Worm (Caenorhabditis elegans) whole organism, mixed stage, embryonic: ENCODE measurements around the gene F13A7.7.

Source experiments
- M03D4.4 ChIP-seq: sonication (generic microtip); optimal IDR thresholded peaks from 2 replicates; lab custom pipeline; 2017; ENCODE audit warnings: mild to moderate bottlenecking, missing genetic modification characterization, missing compliant biosample characterization
- bed-3 ChIP-seq: fragments of 200-800 bp; sonication (Bioruptor generic); optimal IDR thresholded peaks from 3 replicates; lab custom pipeline; 2018; ENCODE audit warnings: mild to moderate bottlenecking, missing genetic modification characterization, moderate library complexity, missing compliant biosample characterization
- blmp-1 ChIP-seq: fragments of 150-350 bp; optimal IDR thresholded peaks from 2 replicates; lab custom pipeline; 2014; ENCODE audit warnings: missing biosample characterization, missing genetic modification characterization
- ceh-39 ChIP-seq: fragments of 150-350 bp; optimal IDR thresholded peaks from 2 replicates; lab custom pipeline; 2014; ENCODE audit warnings: missing biosample characterization, missing genetic modification characterization
- ceh-43 ChIP-seq: fragments of 200-800 bp; sonication (Bioruptor generic); optimal IDR thresholded peaks from 2 replicates; lab custom pipeline; 2018; ENCODE audit warnings: mild to moderate bottlenecking, missing genetic modification characterization, moderate library complexity, missing compliant biosample characterization
- ceh-83 ChIP-seq: fragments of 200-800 bp; sonication (Bioruptor generic); optimal IDR thresholded peaks from 2 replicates; lab custom pipeline; 2018; ENCODE audit warnings: mild to moderate bottlenecking, missing genetic modification characterization, missing compliant biosample characterization
- ces-1 ChIP-seq: fragments of 150-350 bp; optimal IDR thresholded peaks from 2 replicates; lab custom pipeline; 2014; ENCODE audit warnings: missing biosample characterization, missing genetic modification reagents, missing genetic modification characterization
- cnd-1 ChIP-seq: fragments of 200-800 bp; sonication (Bioruptor generic); optimal IDR thresholded peaks from 2 replicates; lab custom pipeline; 2018; ENCODE audit warnings: mild to moderate bottlenecking, missing genetic modification characterization, missing compliant biosample characterization
- drap-1 ChIP-seq: fragments of 200-800 bp; sonication (Bioruptor generic); optimal IDR thresholded peaks from 3 replicates; lab custom pipeline; 2018; ENCODE audit warnings: mild to moderate bottlenecking, missing genetic modification characterization, missing compliant biosample characterization
- elt-1 ChIP-seq: sonication (generic microtip); optimal IDR thresholded peaks from 2 replicates; lab custom pipeline; 2017; ENCODE audit warnings: missing genetic modification characterization, mild to moderate bottlenecking, missing compliant biosample characterization, antibody characterized with exemption, moderate library complexity, borderline replicate concordance; ENCODE audit not compliant: insufficient read depth
- elt-3 ChIP-seq: fragments of 150-350 bp; optimal IDR thresholded peaks from 2 replicates; lab custom pipeline; 2014; ENCODE audit warnings: missing biosample characterization, missing genetic modification characterization
- flh-1 ChIP-seq: fragments of 200-800 bp; sonication (Bioruptor generic); optimal IDR thresholded peaks from 2 replicates; lab custom pipeline; 2018; ENCODE audit warnings: mild to moderate bottlenecking, missing genetic modification characterization, moderate library complexity, missing compliant biosample characterization
- ham-2 ChIP-seq: fragments of 200-800 bp; sonication (Bioruptor generic); optimal IDR thresholded peaks from 2 replicates; lab custom pipeline; 2018; ENCODE audit warnings: mild to moderate bottlenecking, missing genetic modification characterization, missing compliant biosample characterization
- hlh-1 ChIP-seq: fragments of 150-350 bp; optimal IDR thresholded peaks from 2 replicates; lab custom pipeline; 2014; ENCODE audit warnings: missing biosample characterization, missing genetic modification reagents, missing genetic modification characterization
- lin-13 ChIP-seq: fragments of 150-350 bp; optimal IDR thresholded peaks from 2 replicates; lab custom pipeline; 2014; ENCODE audit warnings: missing biosample characterization, missing genetic modification characterization
- lin-32 ChIP-seq: fragments of 200-800 bp; sonication (Bioruptor generic); optimal IDR thresholded peaks from 2 replicates; lab custom pipeline; 2018; ENCODE audit warnings: mild to moderate bottlenecking, missing genetic modification characterization, missing compliant biosample characterization
- lsy-2 ChIP-seq: fragments of 150-350 bp; optimal IDR thresholded peaks from 2 replicates; lab custom pipeline; 2014; ENCODE audit warnings: missing biosample characterization, missing genetic modification characterization
- mab-5 ChIP-seq: fragments of 150-350 bp; optimal IDR thresholded peaks from 2 replicates; lab custom pipeline; 2014; ENCODE audit warnings: missing biosample characterization, missing genetic modification characterization
- mep-1 ChIP-seq: fragments of 150-350 bp; optimal IDR thresholded peaks from 2 replicates; lab custom pipeline; 2017; ENCODE audit warnings: missing biosample characterization, missing genetic modification reagents, missing genetic modification characterization, inconsistent platforms
- mls-2 ChIP-seq: sonication (generic microtip); optimal IDR thresholded peaks from 2 replicates; lab custom pipeline; 2016; ENCODE audit warnings: mild to moderate bottlenecking, missing genetic modification characterization, moderate library complexity, missing compliant biosample characterization
- nhr-12 ChIP-seq: fragments of 150-350 bp; optimal IDR thresholded peaks from 2 replicates; lab custom pipeline; 2014; ENCODE audit warnings: missing biosample characterization, missing genetic modification characterization
- nhr-2 ChIP-seq: fragments of 150-350 bp; optimal IDR thresholded peaks from 2 replicates; lab custom pipeline; 2014; ENCODE audit warnings: missing biosample characterization, missing genetic modification characterization
- nhr-237 ChIP-seq: fragments of 150-350 bp; optimal IDR thresholded peaks from 2 replicates; lab custom pipeline; 2014; ENCODE audit warnings: missing biosample characterization, missing genetic modification characterization
- nhr-28 ChIP-seq: fragments of 150-350 bp; optimal IDR thresholded peaks from 2 replicates; lab custom pipeline; 2014; ENCODE audit warnings: missing biosample characterization, missing genetic modification characterization
- nhr-76 ChIP-seq: sonication (generic microtip); optimal IDR thresholded peaks from 2 replicates; lab custom pipeline; 2017; ENCODE audit warnings: missing biosample characterization, missing genetic modification characterization
- pha-4 ChIP-seq: fragments of 150-350 bp; optimal IDR thresholded peaks from 2 replicates; lab custom pipeline; 2018; ENCODE audit warnings: missing biosample characterization, missing genetic modification reagents, missing genetic modification characterization
- sem-2 ChIP-seq: fragments of 200-800 bp; sonication (Bioruptor generic); optimal IDR thresholded peaks from 2 replicates; lab custom pipeline; 2018; ENCODE audit warnings: mild to moderate bottlenecking, missing genetic modification characterization, missing compliant biosample characterization
- snpc-4 ChIP-seq: fragments of 150-350 bp; optimal IDR thresholded peaks from 2 replicates; lab custom pipeline; 2014; ENCODE audit warnings: missing biosample characterization, missing genetic modification characterization
- sptf-1 ChIP-seq: sonication (generic microtip); optimal IDR thresholded peaks from 2 replicates; lab custom pipeline; 2017; ENCODE audit warnings: mild to moderate bottlenecking, missing genetic modification characterization, moderate library complexity, missing compliant biosample characterization
- tbx-8 ChIP-seq: fragments of 200-800 bp; sonication (Bioruptor generic); optimal IDR thresholded peaks from 2 replicates; lab custom pipeline; 2018; ENCODE audit warnings: mild to moderate bottlenecking, missing genetic modification characterization, moderate library complexity, missing compliant biosample characterization
- unc-120 ChIP-seq: sonication (generic microtip); optimal IDR thresholded peaks from 2 replicates; lab custom pipeline; 2017; ENCODE audit warnings: missing genetic modification characterization, missing compliant biosample characterization; ENCODE audit not compliant: poor library complexity, severe bottlenecking
- unc-39 ChIP-seq: fragments of 150-350 bp; optimal IDR thresholded peaks from 2 replicates; lab custom pipeline; 2014; ENCODE audit warnings: missing biosample characterization, missing genetic modification characterization
- unc-62 ChIP-seq: fragments of 150-350 bp; optimal IDR thresholded peaks from 2 replicates; lab custom pipeline; 2014; ENCODE audit warnings: missing biosample characterization, missing genetic modification reagents, missing genetic modification characterization
- zip-8 ChIP-seq: fragments of 150-350 bp; optimal IDR thresholded peaks from 2 replicates; lab custom pipeline; 2014; ENCODE audit warnings: missing biosample characterization, missing genetic modification characterization
- ztf-11 ChIP-seq: fragments of 150-350 bp; optimal IDR thresholded peaks from 2 replicates; lab custom pipeline; 2014; ENCODE audit warnings: missing biosample characterization, missing genetic modification characterization

Gene F13A7.7

ce11 chrV:16370039-16370438, 13.6 kb downstream of the F13A7.7 start:
- TF ChIP-seq mep-1 (no peak), lin-13 (tag; lab: Kevin White, UChicago) (peak; percentile 25), nhr-2 (tag; lab: Kevin White, UChicago) (no peak), sptf-1 (peak; percentile 85), elt-1 (tag; lab: Kevin White, UChicago) (no peak), cnd-1 (peak; percentile 84), mls-2 (tag; lab: Kevin White, UChicago) (peak; percentile 82), ces-1 (GFP tag; lab: Kevin White, UChicago) (no peak), bed-3 (GFP tag; lab: Kevin White, UChicago) (peak; percentile 60), flh-1 (GFP tag; lab: Kevin White, UChicago) (peak; percentile 41), nhr-12 (tag; lab: Kevin White, UChicago) (no peak), M03D4.4 (tag; lab: Kevin White, UChicago) (peak; percentile 76), nhr-237 (tag; lab: Kevin White, UChicago) (no peak), nhr-76 (tag; lab: Kevin White, UChicago) (no peak), ceh-83 (GFP tag; lab: Kevin White, UChicago) (peak; percentile 76), hlh-1 (tag; lab: Kevin White, UChicago) (peak; percentile 21), unc-62 (GFP tag; lab: Kevin White, UChicago) (no peak), unc-39 (tag; lab: Kevin White, UChicago) (no peak), ztf-11 (tag; lab: Kevin White, UChicago) (no peak), ham-2 (GFP tag; lab: Kevin White, UChicago) (peak; percentile 57), drap-1 (GFP tag; lab: Kevin White, UChicago) (peak; percentile 78), lsy-2 (tag; lab: Kevin White, UChicago) (no peak), sem-2 (GFP tag; lab: Kevin White, UChicago) (peak; percentile 73), blmp-1 (tag; lab: Kevin White, UChicago) (no peak), zip-8 (tag; lab: Kevin White, UChicago) (no peak), mab-5 (tag; lab: Kevin White, UChicago) (no peak), tbx-8 (GFP tag; lab: Kevin White, UChicago) (peak; percentile 53), ceh-43 (GFP tag; lab: Kevin White, UChicago) (peak; percentile 57), elt-3 (tag; lab: Kevin White, UChicago) (no peak), unc-120 (tag; lab: Kevin White, UChicago) (peak; percentile 54), lin-32 (GFP tag; lab: Kevin White, UChicago) (peak; percentile 62), pha-4 (tag; lab: Kevin White, UChicago) (peak; percentile 48), ceh-39 (no peak), nhr-28 (tag; lab: Kevin White, UChicago) (no peak), snpc-4 (tag; lab: Kevin White, UChicago) (no peak)

ce11 chrV:16368143-16368542, 15.5 kb downstream of the F13A7.7 start:
- no peak for TF ChIP-seq flh-1 (GFP tag; lab: Kevin White, UChicago)
- no peak for TF ChIP-seq sem-2 (GFP tag; lab: Kevin White, UChicago)
- TF ChIP-seq lsy-2 (tag; lab: Kevin White, UChicago) = no peak
- TF ChIP-seq nhr-2 (tag; lab: Kevin White, UChicago) = no peak
- no peak for TF ChIP-seq drap-1 (GFP tag; lab: Kevin White, UChicago)
- TF ChIP-seq snpc-4 (tag; lab: Kevin White, UChicago) = no peak
- TF ChIP-seq mep-1 = no peak
- TF ChIP-seq nhr-237 (tag; lab: Kevin White, UChicago) = no peak
- no peak for TF ChIP-seq nhr-12 (tag; lab: Kevin White, UChicago)
- TF ChIP-seq unc-120 (tag; lab: Kevin White, UChicago) = no peak
- TF ChIP-seq blmp-1 (tag; lab: Kevin White, UChicago) = no peak
- no peak for TF ChIP-seq tbx-8 (GFP tag; lab: Kevin White, UChicago)
- TF ChIP-seq lin-13 (tag; lab: Kevin White, UChicago) = no peak

DNA sequence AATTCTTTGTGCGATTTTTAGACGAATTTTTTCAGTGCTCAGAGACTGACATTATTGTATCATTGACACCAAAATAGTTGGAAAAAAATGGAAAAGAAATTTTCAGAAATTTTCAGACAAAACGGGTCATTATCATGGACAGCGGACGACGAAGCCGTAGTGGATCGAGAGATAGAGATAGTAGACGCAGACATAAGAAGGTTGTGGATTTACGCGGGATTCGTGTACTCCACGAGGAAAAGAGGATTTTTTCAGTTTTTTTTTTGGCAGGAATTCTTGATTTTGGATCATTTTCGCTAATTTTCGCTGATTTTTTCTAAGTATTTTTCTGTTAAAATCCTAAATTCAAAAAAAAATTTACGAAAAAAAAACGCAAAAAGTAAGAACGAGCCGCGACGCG, 16.1 kb downstream of the F13A7.7 start, which contains the start of gene W08G11.3:
Gene W08G11.3 (plus strand): TSS at position 107 of the 400 bp plus-strand sequence.
- TF ChIP-seq ceh-83 (GFP tag; lab: Kevin White, UChicago) (no peak), elt-1 (tag; lab: Kevin White, UChicago) (no peak), drap-1 (GFP tag; lab: Kevin White, UChicago) (no peak), snpc-4 (tag; lab: Kevin White, UChicago) (no peak), unc-39 (tag; lab: Kevin White, UChicago) (no peak), elt-3 (tag; lab: Kevin White, UChicago) (no peak), lsy-2 (tag; lab: Kevin White, UChicago) (no peak), mls-2 (tag; lab: Kevin White, UChicago) (no peak), lin-13 (tag; lab: Kevin White, UChicago) (no peak), tbx-8 (GFP tag; lab: Kevin White, UChicago) (no peak), ceh-43 (GFP tag; lab: Kevin White, UChicago) (no peak), sem-2 (GFP tag; lab: Kevin White, UChicago) (no peak), zip-8 (tag; lab: Kevin White, UChicago) (no peak), bed-3 (GFP tag; lab: Kevin White, UChicago) (no peak), mab-5 (tag; lab: Kevin White, UChicago) (no peak), nhr-12 (tag; lab: Kevin White, UChicago) (no peak), M03D4.4 (tag; lab: Kevin White, UChicago) (no peak), hlh-1 (tag; lab: Kevin White, UChicago) (no peak), cnd-1 (no peak), nhr-28 (tag; lab: Kevin White, UChicago) (no peak)
